4 worm cellular contexts compared by ENCODE assay signal in the genomic region with DNA sequence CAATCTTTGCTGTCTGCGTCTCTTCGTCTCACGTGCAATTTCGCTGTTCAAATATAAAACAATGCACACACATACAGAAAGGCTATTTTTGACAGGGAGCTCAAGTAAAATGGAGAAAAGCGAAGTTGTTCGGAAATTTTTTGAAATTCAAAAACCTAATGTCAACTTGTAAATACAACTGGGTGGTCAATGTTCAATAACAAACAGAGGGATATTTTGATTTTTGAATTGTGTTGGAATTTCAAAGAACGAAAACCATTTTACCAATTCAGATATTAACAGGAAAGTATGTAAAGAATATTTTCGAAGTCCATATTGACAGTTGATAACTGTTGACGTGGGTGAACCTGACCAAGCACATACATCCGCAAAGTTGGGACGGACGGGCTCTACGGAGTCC.
TF ChIP-seq lines count a peak whose summit lies in the region.

A gene (minus strand): TSS at position 101 of the 400 bp plus-strand sequence.

TF ChIP-seq in whole organism, L1 larva, 84 proteins besides CTCF, POLR2A, EP300 and RAD21:
- TF ChIP-seq zag-1 (tag; optimal IDR thresholded peaks at IDR 0.05; lab: Kevin White, UChicago) (no peak), hlh-4 (tag; optimal IDR thresholded peaks at IDR 0.05; lab: Kevin White, UChicago) (no peak), lin-13 (GFP tag; optimal IDR thresholded peaks at IDR 0.05; lab: Kevin White, UChicago) (no peak), unc-130 (tag; optimal IDR thresholded peaks at IDR 0.05; lab: Kevin White, UChicago) (no peak), nhr-71 (tag; optimal IDR thresholded peaks at IDR 0.05; lab: Kevin White, UChicago) (peak; percentile 5), nhr-19 (GFP tag; conservative IDR thresholded peaks at IDR 0.05; lab: Robert Waterston, UW) (no peak), pag-3 (tag; optimal IDR thresholded peaks at IDR 0.05; lab: Kevin White, UChicago; ENCODE audit: borderline replicate concordance, insufficient read depth) (no peak), lsy-2 (tag; optimal IDR thresholded peaks at IDR 0.05; lab: Kevin White, UChicago) (no peak), ztf-11 (tag; optimal IDR thresholded peaks at IDR 0.05; lab: Kevin White, UChicago) (no peak), lin-39 (tag; optimal IDR thresholded peaks at IDR 0.05; lab: Kevin White, UChicago) (no peak), rnt-1 (tag; optimal IDR thresholded peaks at IDR 0.05; lab: Kevin White, UChicago) (peak; percentile 7), nhr-85 (tag; lab: Kevin White, UChicago) (no peak), mep-1 (tag; optimal IDR thresholded peaks at IDR 0.05; lab: Kevin White, UChicago) (no peak)

TF ChIP-seq in whole organism, L3 larva, 47 proteins besides CTCF, POLR2A, EP300 and RAD21:
- TF ChIP-seq mml-1 (tag; optimal IDR thresholded peaks at IDR 0.05; lab: Kevin White, UChicago) (no peak), pha-4 (tag; optimal IDR thresholded peaks at IDR 0.05; lab: Kevin White, UChicago) (peak; percentile 19)

TF ChIP-seq in whole organism, midembryonic, 9 proteins besides CTCF, POLR2A, EP300 and RAD21:
- TF ChIP-seq klf-2 (GFP tag; conservative IDR thresholded peaks at IDR 0.05; lab: Robert Waterston, UW), result 0 out of 2 replicates have a peak, but pooled peaks have one; percentile 24
- no peak for TF ChIP-seq tab-1 (GFP tag; IDR thresholded peaks at IDR 0.05; lab: Robert Waterston, UW)

TF ChIP-seq in whole organism, young adult, 124 proteins besides CTCF, POLR2A, EP300 and RAD21:
- TF ChIP-seq aptf-3 (GFP tag; IDR thresholded peaks at IDR 0.05; lab: Robert Waterston, UW) (no peak), hmg-1.2 (GFP tag; IDR thresholded peaks at IDR 0.05; lab: Robert Waterston, UW) (peak; percentile 64), Y53G8AR.9 (GFP tag; conservative IDR thresholded peaks at IDR 0.05; lab: Robert Waterston, UW) (no peak)
TF ChIP-seq in whole organism, young adult: peak in this region for 1.
